Fruit fly (Drosophila melanogaster) whole organism, pupa: Measurements from ENCODE around the gene CG31804.

Experiments used
- CG10348 ChIP-seq: fragments of 200-800 bp; sonication (Bioruptor generic); IDR thresholded peaks from 2 replicates; pipeline ENCODE4 v1.3.6; 2022; ENCODE audit warnings: missing biosample characterization, missing genetic modification characterization
- CG12605 ChIP-seq: fragments of 200-800 bp; sonication (Bioruptor generic); IDR thresholded peaks from 2 replicates; pipeline ENCODE4 v1.3.6; 2022; ENCODE audit warnings: missing biosample characterization, missing genetic modification characterization
- CG13204 ChIP-seq: fragments of 200-800 bp; sonication (Bioruptor generic); optimal IDR thresholded peaks from 2 replicates; lab custom pipeline; 2018; ENCODE audit warnings: missing biosample characterization, mild to moderate bottlenecking, missing genetic modification characterization, moderate library complexity
- CG14655 ChIP-seq: fragments of 200-800 bp; sonication (Bioruptor generic); optimal IDR thresholded peaks from 3 replicates; lab custom pipeline; 2017; ENCODE audit warnings: mild to moderate bottlenecking, missing biosample characterization, missing genetic modification reagents, missing genetic modification characterization
- CG15710 ChIP-seq: fragments of 200-800 bp; sonication (Bioruptor generic); optimal IDR thresholded peaks from 2 replicates; lab custom pipeline; 2018; ENCODE audit warnings: missing biosample characterization, mild to moderate bottlenecking, missing genetic modification characterization, moderate library complexity
- CG17806 ChIP-seq: fragments of 200-800 bp; sonication (Bioruptor generic); optimal IDR thresholded peaks from 2 replicates; lab custom pipeline; 2018; ENCODE audit warnings: missing biosample characterization, mild to moderate bottlenecking, missing genetic modification characterization, moderate library complexity
- CG32121 ChIP-seq: fragments of 200-800 bp; sonication (Bioruptor generic); IDR thresholded peaks from 2 replicates; pipeline ENCODE4 v1.3.6; 2022; ENCODE audit warnings: missing biosample characterization, missing genetic modification characterization
- CG34367 ChIP-seq: fragments of 200-800 bp; sonication (Bioruptor generic); optimal IDR thresholded peaks from 2 replicates; lab custom pipeline; 2018; ENCODE audit warnings: missing biosample characterization, mild to moderate bottlenecking, missing genetic modification characterization
- CG4496 ChIP-seq: fragments of 200-800 bp; sonication (Bioruptor generic); IDR thresholded peaks from 3 replicates; pipeline ENCODE4 v1.3.6; 2022; ENCODE audit warnings: missing biosample characterization, missing genetic modification characterization
- CG8159 ChIP-seq: fragments of 200-800 bp; sonication (Bioruptor generic); optimal IDR thresholded peaks from 3 replicates; lab custom pipeline; 2018; ENCODE audit warnings: missing biosample characterization, mild to moderate bottlenecking, missing genetic modification characterization, moderate library complexity
- CG8301 ChIP-seq: fragments of 200-800 bp; sonication (Bioruptor generic); optimal IDR thresholded peaks from 2 replicates; lab custom pipeline; 2018; ENCODE audit warnings: missing biosample characterization, mild to moderate bottlenecking, missing genetic modification characterization
- CG9948 ChIP-seq: fragments of 200-800 bp; sonication (Bioruptor generic); optimal IDR thresholded peaks from 2 replicates; lab custom pipeline; 2018; ENCODE audit warnings: missing biosample characterization, mild to moderate bottlenecking, missing genetic modification characterization, moderate library complexity
- D1 ChIP-seq: fragments of 200-800 bp; sonication (Bioruptor generic); optimal IDR thresholded peaks from 2 replicates; lab custom pipeline; 2018; ENCODE audit warnings: missing biosample characterization, mild to moderate bottlenecking, missing genetic modification characterization, moderate library complexity
- EcR ChIP-seq: fragments of 200-800 bp; sonication (Bioruptor generic); optimal IDR thresholded peaks from 3 replicates; lab custom pipeline; 2019; ENCODE audit warnings: missing biosample characterization, missing genetic modification characterization, mild to moderate bottlenecking, moderate library complexity, missing genetic modification reagents
- Ets98B ChIP-seq: fragments of 200-800 bp; sonication (Bioruptor generic); IDR thresholded peaks from 2 replicates; pipeline ENCODE4 v1.3.6; 2022; ENCODE audit warnings: missing biosample characterization, missing genetic modification characterization
- Pif1A ChIP-seq: fragments of 200-800 bp; sonication (Bioruptor generic); optimal IDR thresholded peaks from 3 replicates; lab custom pipeline; 2016; ENCODE audit warnings: missing biosample characterization, missing genetic modification characterization
- Pif1B ChIP-seq: fragments of 200-800 bp; sonication (Bioruptor generic); optimal IDR thresholded peaks from 3 replicates; lab custom pipeline; 2016; ENCODE audit warnings: missing biosample characterization, missing genetic modification characterization
- Snoo ChIP-seq: fragments of 200-800 bp; sonication (Bioruptor generic); optimal IDR thresholded peaks from 3 replicates; lab custom pipeline; 2017; ENCODE audit warnings: missing biosample characterization, mild to moderate bottlenecking, missing genetic modification characterization, inconsistent platforms
- fd96Ca ChIP-seq: fragments of 200-800 bp; sonication (Bioruptor generic); IDR thresholded peaks from 3 replicates; pipeline ENCODE4 v1.3.6; 2022; ENCODE audit warnings: missing biosample characterization, missing genetic modification characterization
- gl ChIP-seq: fragments of 200-800 bp; sonication (Bioruptor generic); optimal IDR thresholded peaks from 2 replicates; lab custom pipeline; 2018; ENCODE audit warnings: missing biosample characterization, mild to moderate bottlenecking, missing genetic modification characterization
- rn ChIP-seq: fragments of 200-800 bp; sonication (Bioruptor generic); IDR thresholded peaks from 2 replicates; pipeline ENCODE4 v1.3.6; 2022; ENCODE audit warnings: missing biosample characterization, missing genetic modification characterization

CG31804 gene

dm6 chr2L:17387735-17388367, 24.6 kb downstream of the CG31804 start:
- no peak for TF ChIP-seq fd96Ca (GFP tag; lab: Robert Waterston, UW)
- no peak for TF ChIP-seq EcR
- no peak for TF ChIP-seq CG12605 (GFP tag; lab: Robert Waterston, UW)
- no peak for TF ChIP-seq CG10348
- TF ChIP-seq Pif1B (GFP tag; lab: Kevin White, UChicago) = no peak
- TF ChIP-seq CG13204 (GFP tag; lab: Kevin White, UChicago) = no peak
- no peak for TF ChIP-seq gl
- no peak for TF ChIP-seq CG14655 (GFP tag; lab: Kevin White, UChicago)
- TF ChIP-seq CG4496 (GFP tag; lab: Robert Waterston, UW) = no peak
- no peak for TF ChIP-seq CG8159
- no peak for TF ChIP-seq Ets98B (GFP tag; lab: Robert Waterston, UW)

dm6 chr2L:17389104-17389503, 25.8 kb downstream of the CG31804 start:
- TF ChIP-seq gl (peak; percentile 67), D1 (tag; lab: Kevin White, UChicago) (no peak), CG17806 (tag; lab: Kevin White, UChicago) (no peak), CG15710 (peak; percentile 14), EcR (peak; percentile 43), Pif1A (peak; percentile 37), Pif1B (GFP tag; lab: Kevin White, UChicago) (peak; percentile 45), CG4496 (GFP tag; lab: Robert Waterston, UW) (peak; percentile 82; the same call in 2 of the 3 replicates), CG32121 (GFP tag; lab: Robert Waterston, UW) (peak; percentile 54), CG10348 (no peak), CG34367 (tag; lab: Kevin White, UChicago) (peak; percentile 36), Ets98B (GFP tag; lab: Robert Waterston, UW) (peak; percentile 69), CG8301 (tag; lab: Kevin White, UChicago) (no peak), rn (GFP tag; lab: Robert Waterston, UW) (no peak), CG12605 (GFP tag; lab: Robert Waterston, UW) (peak; percentile 78), fd96Ca (GFP tag; lab: Robert Waterston, UW) (no peak), CG8159 (peak; percentile 49), CG13204 (GFP tag; lab: Kevin White, UChicago) (no peak), CG14655 (GFP tag; lab: Kevin White, UChicago) (peak; percentile 13), Snoo (tag; lab: Kevin White, UChicago) (peak; percentile 50), CG9948 (no peak)

dm6 chr2L:17390782-17391181, 27.5 kb downstream of the CG31804 start:
- TF ChIP-seq Pif1B (GFP tag; lab: Kevin White, UChicago) = no peak
- no peak for TF ChIP-seq CG13204 (GFP tag; lab: Kevin White, UChicago)
- TF ChIP-seq CG10348 = no peak
- no peak for TF ChIP-seq CG8301 (tag; lab: Kevin White, UChicago)
- no peak for TF ChIP-seq CG32121 (GFP tag; lab: Robert Waterston, UW)
- TF ChIP-seq CG17806 (tag; lab: Kevin White, UChicago) = no peak
- TF ChIP-seq Pif1A = no peak
- no peak for TF ChIP-seq Ets98B (GFP tag; lab: Robert Waterston, UW)
- TF ChIP-seq CG34367 (tag; lab: Kevin White, UChicago) = no peak
- TF ChIP-seq CG14655 (GFP tag; lab: Kevin White, UChicago) = no peak
- no peak for TF ChIP-seq CG8159
- no peak for TF ChIP-seq gl
- no peak for TF ChIP-seq CG12605 (GFP tag; lab: Robert Waterston, UW)
- TF ChIP-seq D1 (tag; lab: Kevin White, UChicago) = no peak
- no peak for TF ChIP-seq rn (GFP tag; lab: Robert Waterston, UW)
- no peak for TF ChIP-seq fd96Ca (GFP tag; lab: Robert Waterston, UW)
- no peak for TF ChIP-seq Snoo (tag; lab: Kevin White, UChicago)
- no peak for TF ChIP-seq CG4496 (GFP tag; lab: Robert Waterston, UW)

- TF ChIP-seq EcR (peak; percentile 68), CG13204 (GFP tag; lab: Kevin White, UChicago) (no peak), D1 (tag; lab: Kevin White, UChicago) (no peak)
These were observed 31.6 kb downstream of the CG31804 start for dm6 chr2L:17394939-17395338.

dm6 chr2L:17397372-17397771, 34.1 kb downstream of the CG31804 start:
- TF ChIP-seq CG9948 (peak; percentile 0), Pif1B (GFP tag; lab: Kevin White, UChicago) (no peak), Ets98B (GFP tag; lab: Robert Waterston, UW) (no peak), CG8301 (tag; lab: Kevin White, UChicago) (peak; percentile 7), CG15710 (no peak), CG4496 (GFP tag; lab: Robert Waterston, UW) (no peak), CG14655 (GFP tag; lab: Kevin White, UChicago) (peak; percentile 28), rn (GFP tag; lab: Robert Waterston, UW) (no peak), Pif1A (peak; percentile 32)
- TF ChIP-seq, all 21 proteins: peak for 4

dm6 chr2L:17402493-17402892, 39.2 kb downstream of the CG31804 start:
- TF ChIP-seq Ets98B (GFP tag; lab: Robert Waterston, UW) (no peak), CG15710 (no peak), EcR (no peak), rn (GFP tag; lab: Robert Waterston, UW) (no peak), gl (no peak), CG17806 (tag; lab: Kevin White, UChicago) (no peak), CG4496 (GFP tag; lab: Robert Waterston, UW) (no peak), CG10348 (no peak), CG34367 (tag; lab: Kevin White, UChicago) (no peak), CG8159 (no peak)
